Fruit fly (Drosophila melanogaster) whole organism, embryonic: ENCODE measurements around the gene Mondo.

Source experiments
- CG12659 ChIP-seq: fragments of 200-800 bp; sonication (Bioruptor generic); optimal IDR thresholded peaks from 3 replicates; lab custom pipeline; 2017; ENCODE audit warnings: mild to moderate bottlenecking, missing biosample characterization, missing genetic modification reagents, missing genetic modification characterization
- CG14050 ChIP-seq: fragments of 200-800 bp; sonication (Bioruptor generic); IDR thresholded peaks from 3 replicates; pipeline ENCODE4 v1.3.6; 2022; ENCODE audit warnings: missing biosample characterization, missing genetic modification characterization
- CG8478 ChIP-seq: fragments of >200 bp; optimal IDR thresholded peaks from 2 replicates; lab custom pipeline; 2018
- Hand ChIP-seq: fragments of 200-800 bp; sonication (Bioruptor generic); optimal IDR thresholded peaks from 2 replicates; lab custom pipeline; 2017; ENCODE audit warnings: mild to moderate bottlenecking, missing biosample characterization, missing genetic modification reagents, missing genetic modification characterization
- ac ChIP-seq: fragments of 200-800 bp; sonication (Bioruptor generic); optimal IDR thresholded peaks from 3 replicates; lab custom pipeline; 2017; ENCODE audit warnings: missing biosample characterization, mild to moderate bottlenecking, missing genetic modification characterization
- cwo ChIP-seq: fragments of 200-800 bp; sonication (Bioruptor generic); optimal IDR thresholded peaks from 3 replicates; lab custom pipeline; 2017; ENCODE audit warnings: missing biosample characterization, missing genetic modification characterization, mild to moderate bottlenecking, moderate library complexity, missing genetic modification reagents
- dimm ChIP-seq: fragments of 200-800 bp; sonication (Bioruptor generic); IDR thresholded peaks from 2 replicates; pipeline ENCODE4 v1.3.6; 2022; ENCODE audit warnings: missing biosample characterization, missing genetic modification characterization
- fd64A ChIP-seq: fragments of 200-800 bp; sonication (Bioruptor generic); optimal IDR thresholded peaks from 3 replicates; lab custom pipeline; 2018; ENCODE audit warnings: missing biosample characterization, mild to moderate bottlenecking, missing genetic modification characterization
- gsb-n ChIP-seq: fragments of 200-800 bp; sonication (Bioruptor generic); optimal IDR thresholded peaks from 3 replicates; lab custom pipeline; 2018; ENCODE audit warnings: missing biosample characterization, mild to moderate bottlenecking, missing genetic modification characterization
- pan ChIP-seq, 4 experiments: fragments of >200 bp in 3 of 4; fragments of 200-800 bp in 1 of 4; sonication (Bioruptor generic) in 1 of 4; optimal IDR thresholded peaks in 3 of 4; IDR thresholded peaks in 1 of 4; 2 replicates each; pipeline versions ENCODE4 v1.3.6 to Lab custom; 2017 to 2022; ENCODE audit warnings: missing biosample characterization in 2 of 4, missing genetic modification characterization in 2 of 4, mixed read lengths in 1 of 4
- tna ChIP-seq: fragments of 200-800 bp; sonication (Bioruptor generic); IDR thresholded peaks from 2 replicates; pipeline ENCODE4 v1.3.6; 2022; ENCODE audit warnings: missing biosample characterization, missing genetic modification characterization; ENCODE audit not compliant: partially characterized antibody
- vnd ChIP-seq: fragments of 200-800 bp; sonication (Bioruptor generic); IDR thresholded peaks from 3 replicates; pipeline ENCODE4 v1.3.6; 2022; ENCODE audit warnings: missing biosample characterization, missing genetic modification characterization; ENCODE audit not compliant: partially characterized antibody

DNA sequence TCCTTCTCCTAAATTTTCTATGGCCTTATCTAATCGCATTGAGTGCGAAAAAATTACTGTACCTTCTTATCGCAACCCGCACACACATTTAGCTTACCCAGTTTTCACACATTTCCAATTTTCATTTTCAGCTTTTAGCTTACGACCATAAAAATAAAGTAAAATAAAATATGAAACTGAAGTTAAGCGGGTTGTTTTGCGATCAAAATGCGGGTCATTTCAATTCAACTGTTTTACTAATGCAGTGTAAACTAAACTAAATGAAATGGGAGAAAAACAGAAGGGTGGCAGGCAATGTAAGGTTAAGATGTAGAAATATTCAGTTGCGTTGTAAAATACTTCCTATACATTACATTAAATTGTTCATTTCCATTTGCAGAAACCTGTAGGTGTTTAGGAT is 12.3 kb upstream of the Mondo start:
- TF ChIP-seq cwo (no peak), ac (GFP tag; lab: Kevin White, UChicago) (no peak), gsb-n (tag; lab: Kevin White, UChicago) (no peak), CG14050 (no peak), vnd (GFP tag; lab: Robert Waterston, UW) (no peak), pan (optimal IDR thresholded peaks at IDR 0.05; lab: Kevin White, UChicago) (no peak), pan (GFP tag; optimal IDR thresholded peaks at IDR 0.05 in 1 of 2, IDR thresholded peaks at IDR 0.05 in 1 of 2) (no peak), Hand (GFP tag; lab: Kevin White, UChicago) (no peak), CG8478 (lab: Kevin White, UChicago) (no peak), tna (GFP tag; lab: Robert Waterston, UW) (no peak), CG12659 (GFP tag; lab: Kevin White, UChicago) (no peak), dimm (GFP tag; lab: Robert Waterston, UW) (no peak), fd64A (no peak)
